Fruit fly (Drosophila melanogaster) whole organism, larva: ENCODE data around the gene CG13247.
A peak's percentile ranks its signal among the peaks of the same experiment; 100 is the strongest.

Source experiments
- noc ChIP-seq: fragments of 200-800 bp; sonication (Bioruptor generic); optimal IDR thresholded peaks from 3 replicates; lab custom pipeline; 2019; ENCODE audit warnings: missing biosample characterization, mild to moderate bottlenecking, missing genetic modification characterization, moderate library complexity

Gene CG13247

dm6 chr3L:20375467-20375866 lies 5.4 kb downstream of the CG13247 start:
- TF ChIP-seq noc (tag; lab: Kevin White, UChicago): no peak

DNA sequence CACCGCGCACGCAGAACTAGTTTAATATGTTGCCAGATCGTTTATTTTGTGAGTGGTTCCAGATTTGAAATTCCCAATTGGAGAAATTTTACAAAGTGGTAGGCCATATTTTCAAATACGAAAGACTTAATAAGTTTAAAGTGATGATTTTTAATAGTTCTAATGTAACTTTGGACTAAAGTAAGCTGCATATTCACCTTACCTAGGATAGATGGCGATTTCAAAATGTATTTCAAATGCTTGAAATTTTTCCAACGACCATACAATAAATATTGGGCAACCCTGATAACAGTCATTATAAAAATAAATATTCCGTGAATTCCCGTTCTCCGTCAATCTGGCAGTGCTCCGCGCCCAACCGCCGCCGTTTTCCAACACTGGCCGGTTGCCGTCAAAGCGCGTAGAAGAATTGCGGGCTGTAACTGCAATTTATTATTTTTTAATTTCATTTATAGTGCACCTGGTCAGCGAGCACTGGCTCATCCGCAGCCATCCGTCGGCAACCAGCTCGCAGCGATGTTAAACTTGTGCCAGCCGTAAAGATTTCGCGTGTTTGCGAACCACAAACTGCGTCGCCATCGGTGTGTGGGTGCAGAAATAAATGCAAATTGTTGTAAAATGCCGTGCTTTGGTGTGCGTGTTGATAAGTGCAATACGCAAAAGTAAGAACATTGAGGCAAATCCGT lies 5.9 kb downstream of the CG13247 start, which contains the start of the genes Ide and RhoBTB:
Gene Ide, minus strand, starts transcription at position 19 of the 686 bp plus-strand sequence.
Gene RhoBTB, plus strand, starts transcription at position 365 of the 686 bp plus-strand sequence.
- TF ChIP-seq noc (tag; lab: Kevin White, UChicago): peak; percentile 75

DNA sequence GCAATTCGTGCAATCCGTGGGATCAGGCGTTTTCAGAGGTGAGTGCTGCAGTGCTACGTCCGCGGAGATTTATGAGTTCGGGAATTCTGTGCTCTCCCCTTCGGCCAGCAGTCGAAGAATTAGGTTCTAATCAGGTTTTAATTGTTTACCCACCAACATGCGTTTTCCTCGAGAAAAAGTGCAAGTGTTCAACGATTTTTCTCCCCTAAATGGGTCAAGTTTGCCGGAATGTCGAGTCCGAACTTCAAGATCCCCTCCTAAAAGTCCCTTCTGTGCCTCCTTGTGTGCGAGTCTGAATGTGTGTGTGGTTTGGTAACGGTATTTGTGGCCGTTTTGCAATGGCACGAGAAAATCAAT lies 6.4 kb downstream of the CG13247 start:
- TF ChIP-seq noc (tag; lab: Kevin White, UChicago): no peak

dm6 chr3L:20379496-20379895 lies 9.4 kb downstream of the CG13247 start:
- TF ChIP-seq noc (tag; lab: Kevin White, UChicago): no peak

DNA sequence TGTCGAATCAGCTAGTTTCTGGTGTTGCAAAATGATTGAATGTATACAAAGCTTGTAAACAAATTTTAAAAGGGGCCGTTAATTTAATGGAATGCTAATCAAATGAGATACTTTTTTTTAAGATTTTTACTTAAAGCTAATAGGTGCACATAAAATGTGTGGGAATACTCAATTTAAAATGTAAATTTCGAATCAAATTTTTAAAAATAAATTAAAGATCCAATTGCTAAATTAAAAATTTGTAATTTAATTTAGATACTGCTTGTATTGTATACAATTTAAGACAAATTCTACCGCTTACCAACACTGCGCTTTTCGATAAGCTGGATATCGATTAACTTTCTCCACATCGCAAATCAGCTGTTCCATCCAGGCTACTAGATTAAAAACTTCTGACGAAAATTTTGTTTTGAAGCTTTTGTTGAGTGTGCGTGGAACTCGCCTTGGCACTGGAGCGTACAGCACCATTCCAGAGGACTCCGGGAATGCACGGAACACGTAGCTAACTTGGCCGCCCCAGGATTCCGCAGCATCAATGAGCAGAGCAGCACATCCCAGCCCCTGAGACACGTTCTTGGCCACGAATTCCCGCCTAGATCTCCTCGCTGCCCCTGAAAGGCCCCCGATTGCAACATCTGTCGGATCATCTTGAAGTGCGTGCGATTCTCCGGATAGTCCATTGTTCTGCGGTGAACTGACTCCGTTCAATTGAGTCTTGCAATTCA lies 14.1 kb downstream of the CG13247 start, which contains the start of the genes CG5498 and fbl:
Gene CG5498, minus strand, starts transcription at position 24 of the 725 bp plus-strand sequence.
Gene fbl, plus strand, starts transcription at position 344 of the 725 bp plus-strand sequence.
- TF ChIP-seq noc (tag; lab: Kevin White, UChicago): peak; percentile 81

DNA sequence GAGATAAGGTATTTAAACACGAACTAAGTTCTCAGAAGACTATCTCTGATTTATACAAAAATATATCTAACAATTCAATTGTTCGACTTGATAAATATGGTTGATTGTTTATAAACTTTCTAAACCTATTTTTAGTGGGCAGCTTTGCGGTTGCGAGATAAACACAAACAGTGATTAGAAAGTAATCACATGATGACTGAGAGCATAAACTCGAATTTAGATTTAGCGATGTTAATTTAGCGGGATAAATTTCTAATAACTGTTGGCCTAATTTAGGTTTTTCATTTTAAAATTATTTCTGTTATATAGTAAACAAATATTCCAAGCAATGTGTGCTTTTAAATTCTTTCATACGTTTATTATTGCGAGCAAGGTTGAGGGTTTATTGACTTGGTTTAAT lies 14.9 kb downstream of the CG13247 start:
- TF ChIP-seq noc (tag; lab: Kevin White, UChicago): no peak

- peak; percentile 40 for TF ChIP-seq noc (tag; lab: Kevin White, UChicago)
Observed at dm6 chr3L:20385408-20385807, 15.3 kb downstream of the CG13247 start.

DNA sequence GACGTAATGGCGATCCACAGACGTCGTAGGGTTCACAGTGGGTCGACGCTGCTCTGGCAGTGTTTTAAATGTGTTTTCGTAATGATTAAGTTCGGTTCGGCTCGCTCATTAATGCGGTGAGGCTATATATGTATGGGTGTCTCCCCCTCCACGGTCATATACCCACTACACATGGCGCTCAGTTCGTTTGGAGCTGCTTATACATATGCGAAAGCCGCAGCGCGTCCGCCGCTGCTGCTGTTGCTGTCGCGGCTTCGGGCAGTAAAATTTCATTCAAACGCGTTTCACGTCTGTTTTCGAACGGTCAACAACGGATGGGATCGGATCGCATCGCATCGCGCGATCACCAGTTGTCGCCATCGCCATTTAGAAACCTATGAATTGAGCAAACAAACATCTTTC lies 15.9 kb downstream of the CG13247 start:
- peak; percentile 3 for TF ChIP-seq noc (tag; lab: Kevin White, UChicago)

- TF ChIP-seq noc (tag; lab: Kevin White, UChicago): peak; percentile 53
Observed at dm6 chr3L:20387038-20387842, 17.1 kb downstream of the CG13247 start.

dm6 chr3L:20387843-20388163 lies 17.7 kb downstream of the CG13247 start:
- TF ChIP-seq noc (tag; lab: Kevin White, UChicago): no peak

dm6 chr3L:20388983-20389382 lies 18.9 kb downstream of the CG13247 start:
- TF ChIP-seq noc (tag; lab: Kevin White, UChicago): peak; percentile 58

DNA sequence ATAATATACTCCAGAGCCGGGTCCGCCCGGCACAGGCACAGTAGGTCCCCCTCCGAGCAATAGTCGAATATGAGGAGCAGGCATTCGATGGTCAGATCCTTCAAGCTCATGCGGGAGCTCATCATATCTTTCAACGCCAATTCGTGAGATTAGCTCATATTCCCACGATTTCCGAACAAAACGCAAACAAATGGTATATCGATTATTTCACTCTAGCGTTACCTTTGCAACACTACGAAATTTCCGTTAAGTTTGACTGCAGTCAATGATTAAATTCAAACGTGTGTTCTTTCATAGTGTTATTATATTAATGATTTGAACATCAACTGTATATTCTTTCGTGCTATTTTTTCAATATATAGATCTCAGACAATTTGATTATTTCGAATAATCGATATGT lies 23.2 kb downstream of the CG13247 start, which contains the start of gene CG33969:
Gene CG33969, minus strand, starts transcription at position 197 of the 400 bp plus-strand sequence.
- TF ChIP-seq noc (tag; lab: Kevin White, UChicago): no peak

dm6 chr3L:20395257-20395909 lies 25.3 kb downstream of the CG13247 start:
- TF ChIP-seq noc (tag; lab: Kevin White, UChicago): peak; percentile 93

dm6 chr3L:20396047-20396446 lies 25.9 kb downstream of the CG13247 start:
- TF ChIP-seq noc (tag; lab: Kevin White, UChicago): no peak

DNA sequence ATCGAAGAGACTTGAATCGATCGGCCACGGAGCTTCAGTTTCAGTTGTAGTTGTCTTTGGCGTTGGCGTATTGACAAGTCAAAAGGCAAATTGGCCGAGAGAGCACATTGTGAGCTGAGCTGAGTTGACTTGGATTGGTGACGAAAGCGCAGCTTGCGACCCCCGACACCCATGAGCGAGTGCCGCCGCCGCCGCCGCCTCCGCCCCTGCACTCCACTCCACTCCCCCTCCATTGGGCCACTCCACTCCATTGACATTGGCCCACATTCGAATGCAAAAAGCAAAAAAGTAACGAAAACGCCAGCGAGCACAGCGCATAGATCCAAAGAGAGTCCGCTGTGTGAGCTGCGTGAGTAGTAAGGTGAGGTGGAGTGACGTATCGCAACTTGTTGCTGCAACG lies 27.7 kb downstream of the CG13247 start:
- TF ChIP-seq noc (tag; lab: Kevin White, UChicago): no peak
